Worm (Caenorhabditis elegans): ENCODE results near the gene hrde-1.

hrde-1 gene

DNA sequence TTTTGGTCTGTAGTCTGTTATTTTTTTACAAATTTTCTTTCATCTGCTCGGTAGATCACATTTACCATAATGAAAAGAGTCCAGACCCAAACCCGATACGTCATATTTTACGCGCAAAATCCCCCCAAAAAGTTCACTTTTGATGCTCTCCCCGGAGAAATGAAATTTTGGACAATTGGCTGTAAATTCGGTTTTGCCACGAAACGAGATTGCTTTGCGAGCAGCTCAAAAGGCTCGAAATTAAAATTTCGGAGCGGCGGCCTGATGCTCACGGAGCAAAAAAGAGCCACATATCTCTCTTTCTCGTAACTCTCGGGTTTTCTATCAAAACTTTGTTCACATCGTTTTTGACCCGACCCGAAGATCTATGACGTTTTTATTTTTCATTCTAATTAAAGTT, 52.7 kb downstream of the hrde-1 start:
- no peak for TF ChIP-seq dao-5 (tag; optimal IDR thresholded peaks at IDR 0.05)
- TF ChIP-seq W03F9.2 (tag; optimal IDR thresholded peaks at IDR 0.05), result no peak
- TF ChIP-seq him-1 (tag; optimal IDR thresholded peaks at IDR 0.05), result no peak

Measured in whole organism, L4/young adult.